Fruit fly (Drosophila melanogaster) whole organism, embryonic: Measurements from ENCODE around the gene mag.

Experiments used
- Asciz ChIP-seq: fragments of 200-800 bp; sonication (Bioruptor generic); optimal IDR thresholded peaks from 2 replicates; lab custom pipeline; 2017; ENCODE audit warnings: missing biosample characterization, mild to moderate bottlenecking, missing genetic modification characterization, missing genetic modification reagents
- Atf3 ChIP-seq: fragments of 200-800 bp; sonication (Bioruptor generic); optimal IDR thresholded peaks from 3 replicates; lab custom pipeline; 2016; ENCODE audit warnings: missing biosample characterization, missing genetic modification characterization
- B-H2 ChIP-seq: fragments of 200-800 bp; sonication (Bioruptor generic); optimal IDR thresholded peaks from 2 replicates; lab custom pipeline; 2018; ENCODE audit warnings: missing biosample characterization, mild to moderate bottlenecking, missing genetic modification characterization
- C15 ChIP-seq: fragments of 200-800 bp; sonication (Bioruptor generic); IDR thresholded peaks from 3 replicates; pipeline ENCODE4 v1.3.6; 2022; ENCODE audit warnings: missing biosample characterization, missing genetic modification characterization
- CG10267 ChIP-seq: fragments of 200-800 bp; sonication (Bioruptor generic); optimal IDR thresholded peaks from 2 replicates; lab custom pipeline; 2018; ENCODE audit warnings: missing biosample characterization, mild to moderate bottlenecking, missing genetic modification characterization, moderate library complexity
- CG10654 ChIP-seq: fragments of 200-800 bp; sonication (Bioruptor generic); optimal IDR thresholded peaks from 2 replicates; lab custom pipeline; 2016; ENCODE audit warnings: missing biosample characterization, missing genetic modification characterization
- CG11456 ChIP-seq: fragments of 200-800 bp; sonication (Bioruptor generic); IDR thresholded peaks from 3 replicates; pipeline ENCODE4 v1.3.6; 2022; ENCODE audit warnings: missing biosample characterization, missing genetic modification characterization
- CG12155 ChIP-seq: fragments of 200-800 bp; sonication (Bioruptor generic); optimal IDR thresholded peaks from 3 replicates; lab custom pipeline; 2016; ENCODE audit warnings: missing biosample characterization, missing genetic modification characterization
- CG1233 ChIP-seq: fragments of 200-800 bp; sonication (Bioruptor generic); optimal IDR thresholded peaks from 4 replicates; lab custom pipeline; 2018; ENCODE audit warnings: missing biosample characterization, mild to moderate bottlenecking, missing genetic modification characterization
- CG13894 ChIP-seq: fragments of 200-800 bp; sonication (Bioruptor generic); optimal IDR thresholded peaks from 3 replicates; lab custom pipeline; 2018; ENCODE audit warnings: missing biosample characterization, mild to moderate bottlenecking, missing genetic modification characterization, moderate library complexity
- CG14014 ChIP-seq: fragments of 200-800 bp; sonication (Bioruptor generic); IDR thresholded peaks from 2 replicates; pipeline ENCODE4 v1.3.6; 2022; ENCODE audit warnings: missing biosample characterization, missing genetic modification characterization
- CG15011 ChIP-seq: fragments of 200-800 bp; sonication (Bioruptor generic); optimal IDR thresholded peaks from 3 replicates; lab custom pipeline; 2018; ENCODE audit warnings: missing biosample characterization, mild to moderate bottlenecking, missing genetic modification characterization
- CG16813 ChIP-seq: fragments of 200-800 bp; sonication (Bioruptor generic); IDR thresholded peaks from 3 replicates; pipeline ENCODE4 v1.3.6; 2022; ENCODE audit warnings: missing biosample characterization, missing genetic modification characterization; ENCODE audit not compliant: partially characterized antibody
- CG18764 ChIP-seq: fragments of 200-800 bp; sonication (Bioruptor generic); optimal IDR thresholded peaks from 3 replicates; lab custom pipeline; 2016; ENCODE audit warnings: missing biosample characterization, missing genetic modification characterization
- CG4854 ChIP-seq: fragments of 200-800 bp; sonication (Bioruptor generic); optimal IDR thresholded peaks from 2 replicates; lab custom pipeline; 2016; ENCODE audit warnings: missing biosample characterization, missing genetic modification characterization, inconsistent platforms
- CG6854 ChIP-seq: fragments of 200-800 bp; sonication (Bioruptor generic); optimal IDR thresholded peaks from 3 replicates; lab custom pipeline; 2017; ENCODE audit warnings: missing biosample characterization, mild to moderate bottlenecking, missing genetic modification characterization
- CG8388 ChIP-seq: fragments of 200-800 bp; sonication (Bioruptor generic); optimal IDR thresholded peaks from 2 replicates; lab custom pipeline; 2019; ENCODE audit warnings: missing biosample characterization, mild to moderate bottlenecking, missing genetic modification characterization, moderate library complexity
- D ChIP-seq, 2 experiments: fragments of 200-800 bp in 1 of 2; fragments of >200 bp in 1 of 2; sonication (Bioruptor generic) in 1 of 2; optimal IDR thresholded peaks; 2 replicates in 1 of 2; 3 replicates in 1 of 2; lab custom pipeline; 2017; ENCODE audit warnings: mild to moderate bottlenecking in 1 of 2, missing biosample characterization in 1 of 2, missing genetic modification characterization in 1 of 2, missing genetic modification reagents in 1 of 2
- Dbx ChIP-seq: fragments of 200-800 bp; sonication (Bioruptor generic); IDR thresholded peaks from 3 replicates; pipeline ENCODE4 v1.3.6; 2022; ENCODE audit warnings: missing biosample characterization, missing genetic modification characterization
- Dfd ChIP-seq, 2 experiments: fragments of >200 bp; optimal IDR thresholded peaks; 2 replicates each; lab custom pipeline; 2017; ENCODE audit warnings: missing biosample characterization in 2 of 2, missing genetic modification characterization in 2 of 2
- Dip2 ChIP-seq: fragments of 200-800 bp; sonication (Bioruptor generic); IDR thresholded peaks from 2 replicates; pipeline ENCODE4 v1.3.6; 2022; ENCODE audit warnings: missing biosample characterization, missing genetic modification characterization
- E2f1 ChIP-seq: fragments of 200-800 bp; sonication (Bioruptor generic); IDR thresholded peaks from 2 replicates; pipeline ENCODE4 v1.3.6; 2022; ENCODE audit warnings: missing biosample characterization, missing genetic modification characterization
- Hr51 ChIP-seq, 2 experiments: fragments of 200-800 bp; sonication (Bioruptor generic); optimal IDR thresholded peaks; 2 replicates in 1 of 2; 3 replicates in 1 of 2; lab custom pipeline; 2016 to 2018; ENCODE audit warnings: missing biosample characterization in 2 of 2, missing genetic modification characterization in 2 of 2, mild to moderate bottlenecking in 1 of 2, moderate library complexity in 1 of 2
- Lhr ChIP-seq: fragments of 200-800 bp; sonication (Bioruptor generic); optimal IDR thresholded peaks from 3 replicates; lab custom pipeline; 2017; ENCODE audit warnings: mild to moderate bottlenecking, missing biosample characterization, missing genetic modification reagents, missing genetic modification characterization
- Lim3 ChIP-seq: fragments of 200-800 bp; sonication (Bioruptor generic); IDR thresholded peaks from 2 replicates; pipeline ENCODE4 v1.3.6; 2022; ENCODE audit warnings: missing biosample characterization, missing genetic modification characterization
- Meics ChIP-seq: fragments of 200-800 bp; sonication (Bioruptor generic); optimal IDR thresholded peaks from 2 replicates; lab custom pipeline; 2017; ENCODE audit warnings: missing biosample characterization, mild to moderate bottlenecking, missing genetic modification characterization
- Mrtf ChIP-seq: fragments of 200-800 bp; sonication (Bioruptor generic); IDR thresholded peaks from 3 replicates; pipeline ENCODE4 v1.3.6; 2022; ENCODE audit warnings: missing biosample characterization, missing genetic modification characterization
- NK7.1 ChIP-seq: fragments of 200-800 bp; sonication (Bioruptor generic); optimal IDR thresholded peaks from 3 replicates; lab custom pipeline; 2016; ENCODE audit warnings: missing biosample characterization, missing genetic modification characterization
- Nf-YB ChIP-seq: fragments of 200-800 bp; sonication (Bioruptor generic); optimal IDR thresholded peaks from 3 replicates; lab custom pipeline; 2019; ENCODE audit warnings: missing biosample characterization, mild to moderate bottlenecking, missing genetic modification characterization, moderate library complexity
- Nf-YC ChIP-seq: fragments of 200-800 bp; optimal IDR thresholded peaks from 3 replicates; lab custom pipeline; 2019; ENCODE audit warnings: missing biosample characterization, mild to moderate bottlenecking, missing genetic modification characterization, moderate library complexity
- TFAM ChIP-seq: fragments of 200-800 bp; sonication (Bioruptor generic); optimal IDR thresholded peaks from 2 replicates; lab custom pipeline; 2017; ENCODE audit warnings: missing biosample characterization, missing genetic modification characterization, inconsistent platforms
- ac ChIP-seq: fragments of 200-800 bp; sonication (Bioruptor generic); optimal IDR thresholded peaks from 3 replicates; lab custom pipeline; 2017; ENCODE audit warnings: missing biosample characterization, mild to moderate bottlenecking, missing genetic modification characterization
- dati ChIP-seq: fragments of 200-800 bp; sonication (Bioruptor generic); IDR thresholded peaks from 2 replicates; pipeline ENCODE4 v1.3.6; 2022; ENCODE audit warnings: missing biosample characterization, missing genetic modification characterization
- ewg ChIP-seq: fragments of 200-800 bp; sonication (Bioruptor generic); optimal IDR thresholded peaks from 3 replicates; lab custom pipeline; 2017; ENCODE audit warnings: mild to moderate bottlenecking, missing biosample characterization, missing genetic modification reagents, missing genetic modification characterization
- exex ChIP-seq: fragments of 200-800 bp; sonication (Bioruptor generic); optimal IDR thresholded peaks from 4 replicates; lab custom pipeline; 2018; ENCODE audit warnings: missing biosample characterization, mild to moderate bottlenecking, missing genetic modification characterization, moderate library complexity
- hkb ChIP-seq, 2 experiments: fragments of 200-800 bp in 1 of 2; fragments of >200 bp in 1 of 2; sonication (Bioruptor generic) in 1 of 2; IDR thresholded peaks in 1 of 2; optimal IDR thresholded peaks in 1 of 2; 2 replicates each; pipeline versions ENCODE4 v1.3.6 to Lab custom; 2017 to 2022; ENCODE audit warnings: missing biosample characterization in 1 of 2, missing genetic modification characterization in 1 of 2
- kay ChIP-seq: fragments of 200-800 bp; sonication (Bioruptor generic); optimal IDR thresholded peaks from 2 replicates; lab custom pipeline; 2016; ENCODE audit warnings: missing biosample characterization, missing genetic modification characterization
- lov ChIP-seq, 2 experiments: fragments of 200-800 bp in 1 of 2; fragments of >200 bp in 1 of 2; sonication (Bioruptor generic) in 1 of 2; IDR thresholded peaks in 1 of 2; optimal IDR thresholded peaks in 1 of 2; 2 replicates in 1 of 2; 3 replicates in 1 of 2; pipeline versions ENCODE4 v1.3.6 to Lab custom; 2017 to 2022; ENCODE audit warnings: missing biosample characterization in 1 of 2, missing genetic modification characterization in 1 of 2
- p53 ChIP-seq: fragments of 200-800 bp; sonication (Bioruptor generic); optimal IDR thresholded peaks from 2 replicates; lab custom pipeline; 2016; ENCODE audit warnings: missing biosample characterization, missing genetic modification characterization
- prd ChIP-seq, 3 experiments: fragments of >200 bp in 2 of 3; fragments of 200-800 bp in 1 of 3; sonication (Bioruptor generic) in 1 of 3; optimal IDR thresholded peaks in 2 of 3; IDR thresholded peaks in 1 of 3; 2 replicates in 2 of 3; 3 replicates in 1 of 3; pipeline versions ENCODE4 v1.3.6 to Lab custom; 2017 to 2022; ENCODE audit warnings: missing biosample characterization in 1 of 3, missing genetic modification characterization in 1 of 3
- run ChIP-seq: fragments of 200-800 bp; sonication (Bioruptor generic); optimal IDR thresholded peaks from 3 replicates; lab custom pipeline; 2018; ENCODE audit warnings: missing biosample characterization, mild to moderate bottlenecking, missing genetic modification characterization
- sisA ChIP-seq: fragments of 200-800 bp; sonication (Bioruptor generic); IDR thresholded peaks from 2 replicates; pipeline ENCODE4 v1.3.6; 2022; ENCODE audit warnings: missing biosample characterization, missing genetic modification characterization
- sqz ChIP-seq: fragments of 200-800 bp; sonication (Bioruptor generic); optimal IDR thresholded peaks from 3 replicates; lab custom pipeline; 2018; ENCODE audit warnings: missing biosample characterization, mild to moderate bottlenecking, missing genetic modification characterization
- tin ChIP-seq: fragments of 200-800 bp; sonication (Bioruptor generic); optimal IDR thresholded peaks from 3 replicates; lab custom pipeline; 2016; ENCODE audit warnings: missing biosample characterization, missing genetic modification characterization
- trem ChIP-seq: fragments of 200-800 bp; optimal IDR thresholded peaks from 3 replicates; lab custom pipeline; 2019; ENCODE audit warnings: missing biosample characterization, mild to moderate bottlenecking, missing genetic modification characterization, moderate library complexity
- unc-4 ChIP-seq: fragments of 200-800 bp; sonication (Bioruptor generic); IDR thresholded peaks from 2 replicates; pipeline ENCODE4 v1.3.6; 2022; ENCODE audit warnings: missing biosample characterization, missing genetic modification characterization; ENCODE audit not compliant: partially characterized antibody

mag gene

DNA sequence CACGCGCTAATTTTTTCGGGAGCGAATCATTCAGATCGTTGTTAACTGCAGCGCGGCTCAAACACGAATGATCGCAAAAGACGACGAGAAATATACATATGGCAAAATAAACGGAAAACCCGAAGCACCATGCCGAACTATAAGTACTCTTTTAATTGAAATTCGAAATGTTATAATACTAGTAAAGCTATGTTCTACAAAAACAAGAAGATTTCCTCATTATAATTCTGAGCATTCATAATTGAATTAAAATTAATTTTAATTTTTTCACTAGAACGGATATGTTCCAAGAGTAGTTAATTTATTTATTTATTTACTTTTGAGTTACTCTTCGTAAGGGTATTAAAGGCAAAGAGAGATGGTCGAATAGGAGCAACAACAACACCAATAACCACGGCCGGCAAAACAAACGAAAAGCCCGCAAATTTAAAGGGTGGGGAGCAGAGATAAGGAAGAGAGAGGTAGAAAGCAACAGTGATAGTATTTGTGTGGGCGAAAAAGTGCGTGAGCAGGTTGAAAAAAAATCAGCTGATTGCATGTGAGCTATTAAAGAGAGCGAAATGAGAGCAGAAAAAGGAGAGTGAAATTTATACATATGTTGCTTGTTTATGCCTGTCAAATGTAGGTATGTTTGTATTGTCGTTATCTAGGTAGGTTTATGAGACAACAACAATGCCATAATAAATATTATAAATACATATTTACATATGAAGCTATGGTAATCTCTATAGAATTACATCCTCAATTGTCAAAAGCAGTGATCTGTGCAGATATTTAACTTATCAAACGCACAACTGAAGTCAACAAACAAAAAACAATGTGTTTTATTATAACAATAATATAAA is 33.2 kb downstream of the mag start (continued):
- TF ChIP-seq CG8388 (GFP tag; lab: Kevin White, UChicago) = peak; percentile 71
- peak; percentile 9 for TF ChIP-seq trem
- TF ChIP-seq Hr51 (GFP tag; optimal IDR thresholded peaks at IDR 0.05; lab: Kevin White, UChicago) = peak; percentile 18 to 89
- no peak for TF ChIP-seq CG16813 (GFP tag; lab: Robert Waterston, UW)
- TF ChIP-seq CG10267 = peak; percentile 69
- peak; percentile 64; the same call in 1 of the 3 replicates for TF ChIP-seq Mrtf
- TF ChIP-seq Dfd (GFP tag; optimal IDR thresholded peaks at IDR 0.05; lab: Kevin White, UChicago) = no peak
- TF ChIP-seq Nf-YB (GFP tag; lab: Kevin White, UChicago) = peak; percentile 49
- peak; percentile 57 for TF ChIP-seq run
- peak; percentile 71; the same call in 2 of the 3 replicates for TF ChIP-seq CG11456 (GFP tag; lab: Robert Waterston, UW)
- peak; percentile 54 for TF ChIP-seq CG6854 (GFP tag; lab: Kevin White, UChicago)
- peak; percentile 37 for TF ChIP-seq CG1233
- no peak for TF ChIP-seq Lhr (GFP tag; lab: Kevin White, UChicago)
- TF ChIP-seq TFAM (GFP tag; lab: Kevin White, UChicago) = no peak
- TF ChIP-seq CG12155 (GFP tag; lab: Kevin White, UChicago) = peak; percentile 72
- TF ChIP-seq B-H2 (GFP tag; lab: Kevin White, UChicago) = no peak
- no peak for TF ChIP-seq hkb (optimal IDR thresholded peaks at IDR 0.05; lab: Kevin White, UChicago)
- peak; percentile 76 for TF ChIP-seq hkb (GFP tag; IDR thresholded peaks at IDR 0.05; lab: Robert Waterston, UW)
- no peak for TF ChIP-seq p53 (GFP tag; lab: Kevin White, UChicago)
- no peak; the same call in 1 of the 2 replicates for TF ChIP-seq Lim3
- TF ChIP-seq NK7.1 = no peak
- peak; percentile 53 for TF ChIP-seq Asciz
- TF ChIP-seq unc-4 (GFP tag; lab: Robert Waterston, UW) = no peak
- peak; percentile 80 for TF ChIP-seq Meics
- TF ChIP-seq E2f1 = peak; percentile 80; the same call in 1 of the 2 replicates
- TF ChIP-seq Dip2 (GFP tag; lab: Robert Waterston, UW) = no peak
- TF ChIP-seq sqz (GFP tag; lab: Kevin White, UChicago) = no peak
- TF ChIP-seq exex (tag; lab: Kevin White, UChicago) = peak; percentile 32
- no peak for TF ChIP-seq D (optimal IDR thresholded peaks at IDR 0.05; lab: Kevin White, UChicago)
- no peak for TF ChIP-seq D (GFP tag; optimal IDR thresholded peaks at IDR 0.05; lab: Kevin White, UChicago)
- TF ChIP-seq Atf3 (GFP tag; lab: Kevin White, UChicago) = no peak
- 0 out of 3 replicates have a peak, but pooled peaks have one; percentile 39 for TF ChIP-seq C15 (GFP tag; lab: Robert Waterston, UW)
- TF ChIP-seq Nf-YC (tag; lab: Kevin White, UChicago) = peak; percentile 35
- no peak for TF ChIP-seq dati
- peak; percentile 15 for TF ChIP-seq ewg (GFP tag; lab: Kevin White, UChicago)
- peak; percentile 50 for TF ChIP-seq tin (GFP tag; lab: Kevin White, UChicago)
- peak; percentile 6 for TF ChIP-seq CG4854
- TF ChIP-seq CG15011 = peak; percentile 53
- TF ChIP-seq lov (optimal IDR thresholded peaks at IDR 0.05; lab: Kevin White, UChicago) = no peak
- no peak; the same call in 2 of the 3 replicates for TF ChIP-seq lov (GFP tag; IDR thresholded peaks at IDR 0.05; lab: Robert Waterston, UW)
- peak; percentile 83 for TF ChIP-seq Dbx (GFP tag; lab: Robert Waterston, UW)
- TF ChIP-seq CG14014 (GFP tag; lab: Robert Waterston, UW) = peak; percentile 76
- TF ChIP-seq ac (GFP tag; lab: Kevin White, UChicago) = no peak
- no peak for TF ChIP-seq CG13894 (tag; lab: Kevin White, UChicago)
- peak; percentile 2 for TF ChIP-seq CG18764
- TF ChIP-seq sisA (GFP tag; lab: Robert Waterston, UW) = peak; percentile 37; the same call in 1 of the 2 replicates
- peak; percentile 45 for TF ChIP-seq CG10654 (GFP tag; lab: Kevin White, UChicago)
- no peak for TF ChIP-seq kay (GFP tag; lab: Kevin White, UChicago)
- no peak for TF ChIP-seq prd (optimal IDR thresholded peaks at IDR 0.05; lab: Kevin White, UChicago)
- TF ChIP-seq prd (GFP tag; IDR thresholded peaks at IDR 0.05; lab: Robert Waterston, UW) = peak; percentile 82
